Worm (Caenorhabditis elegans): ENCODE data around the gene mrpl-49.

ce11 chrV:12732734-12733133, 4.3 kb downstream of the mrpl-49 start:
- TF ChIP-seq flt-1 (GFP tag; IDR thresholded peaks at IDR 0.05) (no peak), T22C8.4 (GFP tag; IDR thresholded peaks at IDR 0.05) (no peak), ztf-29 (GFP tag; IDR thresholded peaks at IDR 0.05) (no peak), cog-1 (tag; optimal IDR thresholded peaks at IDR 0.05) (no peak), klf-2 (GFP tag; conservative IDR thresholded peaks at IDR 0.05) (no peak), tab-1 (GFP tag; IDR thresholded peaks at IDR 0.05) (no peak), ref-1 (GFP tag; conservative IDR thresholded peaks at IDR 0.05) (no peak), ztf-23 (GFP tag; IDR thresholded peaks at IDR 0.05) (no peak)

All from whole organism, midembryonic.